Fruit fly (Drosophila melanogaster): ENCODE measurements around the gene CG17896.

DNA sequence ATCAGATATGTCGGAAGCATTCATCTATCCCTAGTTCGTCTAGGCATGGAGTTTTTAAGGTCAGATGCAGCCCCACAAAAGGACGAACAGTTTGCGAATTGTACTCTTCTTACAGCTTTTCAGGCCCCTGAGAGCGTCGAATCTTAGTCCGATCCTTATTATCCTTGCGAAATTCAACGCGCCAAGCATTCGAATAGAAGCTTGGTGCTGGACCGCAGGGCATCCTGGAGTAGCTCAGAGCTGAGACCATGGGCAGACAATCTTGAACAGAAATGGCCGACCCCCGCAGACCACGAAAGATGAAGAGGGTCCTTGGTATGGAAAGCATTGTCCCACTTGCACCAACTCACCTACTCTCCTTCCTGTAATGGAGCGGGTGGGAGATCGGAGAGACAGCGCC lies 14.5 kb downstream of the CG17896 start, which contains the start of gene CG32817:
- no peak for TF ChIP-seq Lhr (GFP tag; optimal IDR thresholded peaks at IDR 0.05)
- no peak for TF ChIP-seq CG1603 (tag; optimal IDR thresholded peaks at IDR 0.05)
- no peak for TF ChIP-seq unc-4 (GFP tag; IDR thresholded peaks at IDR 0.05; ENCODE audit: partially characterized antibody)
- TF ChIP-seq ATbp (GFP tag; optimal IDR thresholded peaks at IDR 0.05), result no peak
- TF ChIP-seq CG12659 (GFP tag; optimal IDR thresholded peaks at IDR 0.05), result no peak
- no peak for TF ChIP-seq CG6272 (GFP tag; IDR thresholded peaks at IDR 0.05)

Measured in whole organism, embryonic.